Worm (Caenorhabditis elegans) whole organism, L1 larva: ENCODE data around the gene sand-1.

Source experiments
- C34B4.2 ChIP-seq: sonication (generic microtip); optimal IDR thresholded peaks from 2 replicates; lab custom pipeline; 2017; ENCODE audit warnings: mild to moderate bottlenecking, missing genetic modification characterization, missing compliant biosample characterization
- alr-1 ChIP-seq: fragments of 200-800 bp; sonication (Bioruptor generic); optimal IDR thresholded peaks from 2 replicates; lab custom pipeline; 2018; ENCODE audit warnings: borderline replicate concordance, mild to moderate bottlenecking, missing genetic modification characterization, missing compliant biosample characterization
- blmp-1 ChIP-seq: fragments of 150-350 bp; optimal IDR thresholded peaks from 2 replicates; lab custom pipeline; 2014; ENCODE audit warnings: missing biosample characterization, missing genetic modification characterization
- dpl-1 ChIP-seq, 3 experiments: fragments of 150-350 bp in 2 of 3; sonication (generic microtip) in 1 of 3; optimal IDR thresholded peaks; 2 replicates each; lab custom pipeline; 2014 to 2017; ENCODE audit warnings: missing biosample characterization in 3 of 3, missing genetic modification characterization in 3 of 3, missing genetic modification reagents in 3 of 3
- egl-27 ChIP-seq, 2 experiments: fragments of 150-350 bp in 1 of 2; sonication (generic microtip); optimal IDR thresholded peaks; 3 replicates each; lab custom pipeline; 2017 to 2018; ENCODE audit warnings: missing biosample characterization in 2 of 2, missing genetic modification characterization in 2 of 2, missing genetic modification reagents in 2 of 2
- jun-1 ChIP-seq: fragments of 150-350 bp; optimal IDR thresholded peaks from 2 replicates; lab custom pipeline; 2014; ENCODE audit warnings: missing biosample characterization, missing genetic modification reagents, missing genetic modification characterization
- mdl-1 ChIP-seq, 2 experiments: fragments of 150-350 bp; optimal IDR thresholded peaks; 2 replicates each; lab custom pipeline; 2014 to 2017; ENCODE audit warnings: missing biosample characterization in 2 of 2, missing genetic modification characterization in 2 of 2, inconsistent platforms in 1 of 2
- mep-1 ChIP-seq: fragments of 150-350 bp; optimal IDR thresholded peaks from 2 replicates; lab custom pipeline; 2014; ENCODE audit warnings: missing biosample characterization, missing genetic modification characterization
- nhr-12 ChIP-seq: sonication (generic microtip); optimal IDR thresholded peaks from 2 replicates; lab custom pipeline; 2017; ENCODE audit warnings: missing biosample characterization, missing genetic modification characterization
- pqm-1 ChIP-seq: sonication (generic microtip); optimal IDR thresholded peaks from 3 replicates; lab custom pipeline; 2017; ENCODE audit warnings: missing biosample characterization, missing genetic modification characterization
- snpc-4 ChIP-seq: fragments of 150-350 bp; optimal IDR thresholded peaks from 2 replicates; lab custom pipeline; 2014; ENCODE audit warnings: missing biosample characterization, missing genetic modification characterization
- sox-4 ChIP-seq: sonication (generic microtip); optimal IDR thresholded peaks from 2 replicates; lab custom pipeline; 2016; ENCODE audit warnings: missing genetic modification characterization, missing compliant biosample characterization
- sptf-1 ChIP-seq: fragments of 150-350 bp; optimal IDR thresholded peaks from 2 replicates; lab custom pipeline; 2014; ENCODE audit warnings: missing biosample characterization, missing genetic modification characterization

- TF ChIP-seq dpl-1 (GFP tag; optimal IDR thresholded peaks at IDR 0.05; lab: Kevin White, UChicago): no peak
- TF ChIP-seq C34B4.2: no peak
- TF ChIP-seq snpc-4 (tag; lab: Kevin White, UChicago): no peak
- no peak for TF ChIP-seq mdl-1 (tag; optimal IDR thresholded peaks at IDR 0.05; lab: Kevin White, UChicago)
- TF ChIP-seq jun-1 (tag; lab: Kevin White, UChicago): no peak
- TF ChIP-seq alr-1 (tag; lab: Kevin White, UChicago): no peak
- no peak for TF ChIP-seq mep-1
- TF ChIP-seq sptf-1: no peak
- TF ChIP-seq nhr-12: no peak
- no peak for TF ChIP-seq blmp-1
- no peak for TF ChIP-seq egl-27 (tag; optimal IDR thresholded peaks at IDR 0.05; lab: Kevin White, UChicago)
- TF ChIP-seq sox-4 (tag; lab: Kevin White, UChicago): no peak
- no peak for TF ChIP-seq pqm-1 (tag; lab: Kevin White, UChicago)
Observed at ce11 chrIV:5385020-5385419, 18.4 kb downstream of the sand-1 start, which contains the start of gene F41H10.12.
